Fruit fly (Drosophila melanogaster): ENCODE data around the gene CG31659.

- TF ChIP-seq Hr83 (GFP tag; optimal IDR thresholded peaks at IDR 0.05; ENCODE audit: poor library complexity, severe bottlenecking) = no peak
- TF ChIP-seq dsf (GFP tag; optimal IDR thresholded peaks at IDR 0.05; ENCODE audit: borderline replicate concordance) = no peak
- no peak for TF ChIP-seq sage (GFP tag; optimal IDR thresholded peaks at IDR 0.05)
- TF ChIP-seq psq (GFP tag; optimal IDR thresholded peaks at IDR 0.05) = no peak
Observed at dm6 chr2L:1386512-1386911, 26.9 kb upstream of the CG31659 start.
